Fruit fly (Drosophila melanogaster) whole organism, wandering third instar larva: ENCODE measurements around the gene CG31816.

Experiments
- Dfd ChIP-seq: fragments of >200 bp; optimal IDR thresholded peaks from 2 replicates; lab custom pipeline; 2017; ENCODE audit warnings: missing biosample characterization, missing genetic modification characterization
- GATAd ChIP-seq: sonication (Bioruptor generic); optimal IDR thresholded peaks from 2 replicates; lab custom pipeline; 2016; ENCODE audit warnings: missing biosample characterization, missing genetic modification characterization
- HLH106 ChIP-seq: fragments of 200-800 bp; optimal IDR thresholded peaks from 3 replicates; lab custom pipeline; 2019; ENCODE audit warnings: missing biosample characterization, mild to moderate bottlenecking, missing genetic modification characterization, moderate library complexity
- Hnf4 ChIP-seq: fragments of 200-800 bp; sonication (Bioruptor generic); optimal IDR thresholded peaks from 2 replicates; lab custom pipeline; 2016; ENCODE audit warnings: missing biosample characterization, mild to moderate bottlenecking, missing genetic modification characterization
- Myc ChIP-seq: fragments of >200 bp; optimal IDR thresholded peaks from 2 replicates; lab custom pipeline; 2017
- N ChIP-seq: fragments of >200 bp; optimal IDR thresholded peaks from 2 replicates; lab custom pipeline; 2018; ENCODE audit warnings: missing biosample characterization, missing external identifiers, missing genetic modification characterization
- br ChIP-seq: fragments of 200-800 bp; sonication (Bioruptor generic); optimal IDR thresholded peaks from 2 replicates; lab custom pipeline; 2016; ENCODE audit warnings: missing biosample characterization, missing genetic modification characterization
- brk ChIP-seq: fragments of 200-800 bp; sonication (Bioruptor generic); optimal IDR thresholded peaks from 2 replicates; lab custom pipeline; 2016; ENCODE audit warnings: missing biosample characterization, mild to moderate bottlenecking, missing genetic modification characterization
- lola ChIP-seq: fragments of >200 bp; optimal IDR thresholded peaks from 2 replicates; lab custom pipeline; 2017; ENCODE audit warnings: missing biosample characterization, missing genetic modification characterization
- psq ChIP-seq: fragments of 200-800 bp; sonication (Bioruptor generic); optimal IDR thresholded peaks from 3 replicates; lab custom pipeline; 2017; ENCODE audit warnings: missing biosample characterization, mild to moderate bottlenecking, missing genetic modification characterization, moderate library complexity
- sv ChIP-seq: fragments of 200-800 bp; sonication (Bioruptor generic); optimal IDR thresholded peaks from 3 replicates; lab custom pipeline; 2016; ENCODE audit warnings: missing biosample characterization, missing genetic modification characterization

DNA sequence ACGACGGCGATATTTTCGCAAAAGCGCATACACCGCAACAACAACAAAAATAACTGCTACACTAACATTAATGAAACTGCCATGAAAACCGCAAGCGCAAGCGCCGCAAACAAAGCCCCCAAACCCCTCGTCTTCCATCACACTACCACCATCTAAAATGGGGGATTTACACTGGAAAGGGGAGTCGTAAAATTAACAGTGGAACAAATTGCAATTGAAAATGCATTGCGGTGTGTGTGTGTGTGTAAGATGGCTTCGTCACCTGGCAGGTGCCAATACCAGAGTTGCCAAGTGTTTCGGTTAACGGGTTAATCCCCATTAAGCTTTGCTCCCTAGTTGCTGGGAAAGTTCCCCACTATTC is 20.1 kb upstream of the CG31816 start:
- TF ChIP-seq sv (GFP tag; lab: Kevin White, UChicago) (no peak), HLH106 (tag; lab: Kevin White, UChicago) (no peak), lola (GFP tag; lab: Kevin White, UChicago) (no peak), N (GFP tag; lab: Kevin White, UChicago) (no peak), brk (GFP tag; lab: Kevin White, UChicago) (no peak), psq (GFP tag; lab: Kevin White, UChicago) (no peak), GATAd (no peak), Hnf4 (GFP tag; lab: Kevin White, UChicago) (no peak), br (GFP tag; lab: Kevin White, UChicago) (no peak), Dfd (GFP tag; lab: Kevin White, UChicago) (no peak), Myc (lab: Kevin White, UChicago) (no peak)
